Fruit fly (Drosophila melanogaster) whole organism, embryonic: ENCODE data around the gene Wdfy2.
A peak's percentile ranks its signal among the peaks of the same experiment; 100 is the strongest.

Experiments used
- BEAF-32 ChIP-seq: fragments of 200-800 bp; sonication (Bioruptor generic); optimal IDR thresholded peaks from 3 replicates; lab custom pipeline; 2017; ENCODE audit warnings: missing biosample characterization, missing genetic modification characterization, mild to moderate bottlenecking, moderate library complexity, missing genetic modification reagents
- CG10565 ChIP-seq: fragments of 200-800 bp; sonication (Bioruptor generic); optimal IDR thresholded peaks from 3 replicates; lab custom pipeline; 2016; ENCODE audit warnings: missing biosample characterization, mild to moderate bottlenecking, missing genetic modification characterization
- CG10979 ChIP-seq: fragments of 200-800 bp; sonication (Bioruptor generic); optimal IDR thresholded peaks from 2 replicates; lab custom pipeline; 2018; ENCODE audit warnings: missing biosample characterization, mild to moderate bottlenecking, missing genetic modification characterization, moderate library complexity
- CG11456 ChIP-seq: fragments of 200-800 bp; sonication (Bioruptor generic); IDR thresholded peaks from 3 replicates; pipeline ENCODE4 v1.3.6; 2022; ENCODE audit warnings: missing biosample characterization, missing genetic modification characterization
- CG11560 ChIP-seq: fragments of 200-800 bp; sonication (Bioruptor generic); IDR thresholded peaks from 3 replicates; pipeline ENCODE4 v1.3.6; 2022; ENCODE audit warnings: missing biosample characterization, missing genetic modification characterization
- CG12071 ChIP-seq: fragments of 200-800 bp; sonication (Bioruptor generic); optimal IDR thresholded peaks from 3 replicates; lab custom pipeline; 2018; ENCODE audit warnings: missing biosample characterization, mild to moderate bottlenecking, missing genetic modification characterization
- CG14667 ChIP-seq: fragments of 200-800 bp; sonication (Bioruptor generic); IDR thresholded peaks from 2 replicates; pipeline ENCODE4 v1.3.6; 2022; ENCODE audit warnings: missing biosample characterization, missing genetic modification characterization
- CG15601 ChIP-seq: fragments of 200-800 bp; sonication (Bioruptor generic); optimal IDR thresholded peaks from 3 replicates; lab custom pipeline; 2019; ENCODE audit warnings: missing biosample characterization, mild to moderate bottlenecking, missing genetic modification characterization, moderate library complexity
- CG17328 ChIP-seq: fragments of 200-800 bp; sonication (Bioruptor generic); IDR thresholded peaks from 2 replicates; pipeline ENCODE4 v1.3.6; 2022; ENCODE audit warnings: missing biosample characterization, missing genetic modification characterization
- CG17829 ChIP-seq: fragments of 200-800 bp; optimal IDR thresholded peaks from 2 replicates; lab custom pipeline; 2019; ENCODE audit warnings: missing biosample characterization, mild to moderate bottlenecking, missing genetic modification characterization, moderate library complexity
- CG18262 ChIP-seq: fragments of 200-800 bp; optimal IDR thresholded peaks from 3 replicates; lab custom pipeline; 2019; ENCODE audit warnings: missing biosample characterization, mild to moderate bottlenecking, missing genetic modification characterization, moderate library complexity
- CG2678 ChIP-seq: fragments of 200-800 bp; sonication (Bioruptor generic); optimal IDR thresholded peaks from 3 replicates; lab custom pipeline; 2019; ENCODE audit warnings: missing biosample characterization, mild to moderate bottlenecking, missing genetic modification characterization, moderate library complexity
- CG31441 ChIP-seq: fragments of 200-800 bp; sonication (Bioruptor generic); IDR thresholded peaks from 2 replicates; pipeline ENCODE4 v1.3.6; 2022; ENCODE audit warnings: missing biosample characterization, missing genetic modification characterization
- CG3163 ChIP-seq: fragments of 200-800 bp; sonication (Bioruptor generic); optimal IDR thresholded peaks from 3 replicates; lab custom pipeline; 2016; ENCODE audit warnings: missing biosample characterization, missing genetic modification characterization
- CG34422 ChIP-seq: fragments of 200-800 bp; sonication (Bioruptor generic); IDR thresholded peaks from 3 replicates; pipeline ENCODE4 v1.3.6; 2022; ENCODE audit warnings: missing biosample characterization, missing genetic modification characterization
- CG4617 ChIP-seq: fragments of 200-800 bp; sonication (Bioruptor generic); optimal IDR thresholded peaks from 3 replicates; lab custom pipeline; 2016; ENCODE audit warnings: missing biosample characterization, missing genetic modification characterization, borderline replicate concordance
- CG4730 ChIP-seq: fragments of 200-800 bp; sonication (Bioruptor generic); IDR thresholded peaks from 2 replicates; pipeline ENCODE4 v1.3.6; 2022; ENCODE audit warnings: missing biosample characterization, missing genetic modification characterization
- CG7357 ChIP-seq: fragments of 200-800 bp; sonication (Bioruptor generic); IDR thresholded peaks from 3 replicates; pipeline ENCODE4 v1.3.6; 2022; ENCODE audit warnings: missing biosample characterization, missing genetic modification characterization
- CG8281 ChIP-seq: fragments of 200-800 bp; sonication (Bioruptor generic); optimal IDR thresholded peaks from 2 replicates; lab custom pipeline; 2018; ENCODE audit warnings: missing biosample characterization, mild to moderate bottlenecking, missing genetic modification characterization, moderate library complexity
- CG9817 ChIP-seq: fragments of 200-800 bp; sonication (Bioruptor generic); optimal IDR thresholded peaks from 2 replicates; lab custom pipeline; 2018; ENCODE audit warnings: missing biosample characterization, mild to moderate bottlenecking, missing genetic modification characterization, moderate library complexity
- Camta ChIP-seq: fragments of 200-800 bp; sonication (Bioruptor generic); optimal IDR thresholded peaks from 2 replicates; lab custom pipeline; 2016; ENCODE audit warnings: missing biosample characterization, missing genetic modification characterization
- Dip2 ChIP-seq: fragments of 200-800 bp; sonication (Bioruptor generic); IDR thresholded peaks from 2 replicates; pipeline ENCODE4 v1.3.6; 2022; ENCODE audit warnings: missing biosample characterization, missing genetic modification characterization
- Dip3 ChIP-seq: fragments of 200-800 bp; sonication (Bioruptor generic); optimal IDR thresholded peaks from 3 replicates; lab custom pipeline; 2016; ENCODE audit warnings: missing biosample characterization, missing genetic modification characterization
- Elba2 ChIP-seq: fragments of 200-800 bp; sonication (Bioruptor generic); optimal IDR thresholded peaks from 3 replicates; lab custom pipeline; 2016; ENCODE audit warnings: missing biosample characterization, missing genetic modification characterization
- Ets97D ChIP-seq: fragments of 200-800 bp; sonication (Bioruptor generic); optimal IDR thresholded peaks from 3 replicates; lab custom pipeline; 2016; ENCODE audit warnings: missing biosample characterization, missing genetic modification characterization
- Gug ChIP-seq: fragments of 200-800 bp; sonication (Bioruptor generic); IDR thresholded peaks from 4 replicates; pipeline ENCODE4 v1.3.6; 2022; ENCODE audit warnings: missing biosample characterization, missing genetic modification characterization
- Hr78 ChIP-seq, 2 experiments: fragments of 200-800 bp in 1 of 2; fragments of >200 bp in 1 of 2; sonication (Bioruptor generic) in 1 of 2; optimal IDR thresholded peaks; 2 replicates each; lab custom pipeline; 2017 to 2019; ENCODE audit warnings: missing biosample characterization in 2 of 2, missing genetic modification characterization in 2 of 2, mild to moderate bottlenecking in 1 of 2, moderate library complexity in 1 of 2
- MESR4 ChIP-seq: fragments of 200-800 bp; sonication (Bioruptor generic); optimal IDR thresholded peaks from 2 replicates; lab custom pipeline; 2018; ENCODE audit warnings: missing biosample characterization, mild to moderate bottlenecking, missing genetic modification characterization, moderate library complexity
- Max ChIP-seq: fragments of 200-800 bp; sonication (Bioruptor generic); optimal IDR thresholded peaks from 2 replicates; lab custom pipeline; 2016; ENCODE audit warnings: missing biosample characterization, mild to moderate bottlenecking, missing genetic modification characterization
- NFAT ChIP-seq: fragments of 200-800 bp; sonication (Bioruptor generic); IDR thresholded peaks from 2 replicates; pipeline ENCODE4 v1.3.6; 2022; ENCODE audit warnings: missing biosample characterization, missing genetic modification characterization
- Nf-YC ChIP-seq: fragments of 200-800 bp; optimal IDR thresholded peaks from 3 replicates; lab custom pipeline; 2019; ENCODE audit warnings: missing biosample characterization, mild to moderate bottlenecking, missing genetic modification characterization, moderate library complexity
- Poxn ChIP-seq: fragments of 200-800 bp; sonication (Bioruptor generic); IDR thresholded peaks from 2 replicates; pipeline ENCODE4 v1.3.6; 2022; ENCODE audit warnings: missing biosample characterization, missing genetic modification characterization
- Six4 ChIP-seq: fragments of 200-800 bp; sonication (Bioruptor generic); optimal IDR thresholded peaks from 2 replicates; lab custom pipeline; 2016; ENCODE audit warnings: missing biosample characterization, missing genetic modification characterization
- ab ChIP-seq: fragments of 200-800 bp; sonication (Bioruptor generic); optimal IDR thresholded peaks from 2 replicates; lab custom pipeline; 2016; ENCODE audit warnings: missing biosample characterization, missing genetic modification characterization
- cg ChIP-seq: fragments of 200-800 bp; sonication (Bioruptor generic); optimal IDR thresholded peaks from 3 replicates; lab custom pipeline; 2019; ENCODE audit warnings: missing biosample characterization, mild to moderate bottlenecking, missing genetic modification characterization, moderate library complexity
- en ChIP-seq: fragments of 200-800 bp; sonication (Bioruptor generic); optimal IDR thresholded peaks from 2 replicates; lab custom pipeline; 2016; ENCODE audit warnings: missing biosample characterization, missing genetic modification characterization
- eve ChIP-seq, 2 experiments: fragments of >200 bp; optimal IDR thresholded peaks; 2 replicates each; lab custom pipeline; 2017; ENCODE audit warnings: missing biosample characterization in 2 of 2, missing genetic modification characterization in 2 of 2
- grn ChIP-seq: fragments of 200-800 bp; sonication (Bioruptor generic); optimal IDR thresholded peaks from 3 replicates; lab custom pipeline; 2017; ENCODE audit warnings: missing biosample characterization, missing genetic modification characterization
- h ChIP-seq: fragments of >200 bp; optimal IDR thresholded peaks from 2 replicates; lab custom pipeline; 2017
- hbn ChIP-seq: fragments of 200-800 bp; sonication (Bioruptor generic); IDR thresholded peaks from 2 replicates; pipeline ENCODE4 v1.3.6; 2022; ENCODE audit warnings: missing biosample characterization, missing genetic modification characterization; ENCODE audit not compliant: partially characterized antibody
- ind ChIP-seq: fragments of 200-800 bp; sonication (Bioruptor generic); optimal IDR thresholded peaks from 3 replicates; lab custom pipeline; 2016; ENCODE audit warnings: missing biosample characterization, missing genetic modification characterization
- kah ChIP-seq: fragments of 200-800 bp; sonication (Bioruptor generic); optimal IDR thresholded peaks from 2 replicates; lab custom pipeline; 2018; ENCODE audit warnings: missing biosample characterization, mild to moderate bottlenecking, missing genetic modification characterization
- kay ChIP-seq: fragments of 200-800 bp; sonication (Bioruptor generic); optimal IDR thresholded peaks from 2 replicates; lab custom pipeline; 2016; ENCODE audit warnings: missing biosample characterization, missing genetic modification characterization
- lola ChIP-seq, 3 experiments: fragments of >200 bp in 2 of 3; fragments of 200-800 bp in 1 of 3; sonication (Bioruptor generic) in 1 of 3; optimal IDR thresholded peaks; 2 replicates each; lab custom pipeline; 2017 to 2019; ENCODE audit warnings: missing biosample characterization in 3 of 3, missing genetic modification characterization in 3 of 3, mild to moderate bottlenecking in 1 of 3, moderate library complexity in 1 of 3
- oc ChIP-seq: fragments of 200-800 bp; sonication (Bioruptor generic); optimal IDR thresholded peaks from 2 replicates; lab custom pipeline; 2018; ENCODE audit warnings: missing biosample characterization, mild to moderate bottlenecking, missing genetic modification characterization, moderate library complexity
- row ChIP-seq: fragments of 200-800 bp; sonication (Bioruptor generic); IDR thresholded peaks from 3 replicates; pipeline ENCODE4 v1.3.6; 2022; ENCODE audit warnings: missing biosample characterization, missing genetic modification characterization
- scrt ChIP-seq: fragments of 200-800 bp; sonication (Bioruptor generic); optimal IDR thresholded peaks from 2 replicates; lab custom pipeline; 2018; ENCODE audit warnings: missing biosample characterization, mild to moderate bottlenecking, missing genetic modification characterization, moderate library complexity
- shn ChIP-seq: fragments of 200-800 bp; sonication (Bioruptor generic); optimal IDR thresholded peaks from 3 replicates; lab custom pipeline; 2016; ENCODE audit warnings: missing biosample characterization, missing genetic modification characterization
- slbo ChIP-seq: fragments of 200-800 bp; sonication (Bioruptor generic); IDR thresholded peaks from 2 replicates; pipeline ENCODE4 v1.3.6; 2022; ENCODE audit warnings: missing biosample characterization, missing genetic modification characterization
- trem ChIP-seq: fragments of 200-800 bp; optimal IDR thresholded peaks from 3 replicates; lab custom pipeline; 2019; ENCODE audit warnings: missing biosample characterization, mild to moderate bottlenecking, missing genetic modification characterization, moderate library complexity
- vvl ChIP-seq: fragments of 200-800 bp; sonication (Bioruptor generic); IDR thresholded peaks from 2 replicates; pipeline ENCODE4 v1.3.6; 2022; ENCODE audit warnings: missing biosample characterization, missing genetic modification characterization

The Wdfy2 gene

dm6 chr2L:10381890-10382450, 41.1 kb upstream of the Wdfy2 start, which contains the start of gene CG5096 (continued):
- TF ChIP-seq Dip2 (GFP tag; lab: Robert Waterston, UW) (no peak), Ets97D (GFP tag; lab: Kevin White, UChicago) (peak; percentile 50), row (GFP tag; lab: Robert Waterston, UW) (peak; percentile 96), scrt (GFP tag; lab: Kevin White, UChicago) (peak; percentile 90), cg (GFP tag; lab: Kevin White, UChicago) (no peak), CG4617 (GFP tag; lab: Kevin White, UChicago) (peak; percentile 45), trem (tag; lab: Kevin White, UChicago) (peak; percentile 75), CG15601 (tag; lab: Kevin White, UChicago) (peak; percentile 83), CG34422 (GFP tag; lab: Robert Waterston, UW) (peak; percentile 91), CG11456 (GFP tag; lab: Robert Waterston, UW) (peak; percentile 87), CG12071 (GFP tag; lab: Kevin White, UChicago) (no peak), oc (tag; lab: Kevin White, UChicago) (no peak), h (lab: Kevin White, UChicago) (no peak), ind (GFP tag; lab: Kevin White, UChicago) (peak; percentile 85), CG7357 (GFP tag; lab: Robert Waterston, UW) (peak; percentile 75), ab (GFP tag; lab: Kevin White, UChicago) (no peak), eve (GFP tag; optimal IDR thresholded peaks at IDR 0.05; lab: Kevin White, UChicago) (peak in 1 of 2 experiments; percentile 78), CG17829 (peak; percentile 88), grn (peak; percentile 97), hbn (GFP tag; lab: Robert Waterston, UW) (no peak), CG10979 (tag; lab: Kevin White, UChicago) (peak; percentile 80), Six4 (GFP tag; lab: Kevin White, UChicago) (peak; percentile 68), en (GFP tag; lab: Kevin White, UChicago) (peak; percentile 72), lola (GFP tag; optimal IDR thresholded peaks at IDR 0.05; lab: Kevin White, UChicago) (peak in 1 of 3 experiments; percentile 58), CG14667 (no peak; the same call in 1 of the 2 replicates), vvl (peak; percentile 94), kah (GFP tag; lab: Kevin White, UChicago) (peak; percentile 67), CG2678 (tag; lab: Kevin White, UChicago) (peak; percentile 97), BEAF-32 (no peak), slbo (GFP tag; lab: Robert Waterston, UW) (peak; percentile 91), NFAT (GFP tag; lab: Robert Waterston, UW) (no peak; the same call in 1 of the 2 replicates), CG17328 (GFP tag; lab: Robert Waterston, UW) (peak; percentile 83), CG31441 (GFP tag; lab: Robert Waterston, UW) (peak; percentile 87), Elba2 (GFP tag; lab: Kevin White, UChicago) (no peak), MESR4 (GFP tag; lab: Kevin White, UChicago) (peak; percentile 26), CG9817 (peak; percentile 85), CG3163 (GFP tag; lab: Kevin White, UChicago) (peak; percentile 46), shn (GFP tag; lab: Kevin White, UChicago) (peak; percentile 18), CG10565 (GFP tag; lab: Kevin White, UChicago) (no peak), CG11560 (tag; lab: Robert Waterston, UW) (no peak), Hr78 (GFP tag; optimal IDR thresholded peaks at IDR 0.05; lab: Kevin White, UChicago) (no peak), kay (GFP tag; lab: Kevin White, UChicago) (peak; percentile 86), CG8281 (peak; percentile 72), Poxn (GFP tag; lab: Robert Waterston, UW) (peak; percentile 52; the same call in 1 of the 2 replicates), Max (peak; percentile 70), Gug (GFP tag; lab: Robert Waterston, UW) (no peak), CG4730 (GFP tag; lab: Robert Waterston, UW) (peak; percentile 80), Nf-YC (tag; lab: Kevin White, UChicago) (peak; percentile 69), Camta (GFP tag; lab: Kevin White, UChicago) (peak; percentile 78), Dip3 (GFP tag; lab: Kevin White, UChicago) (peak; percentile 87), CG18262 (peak; percentile 87)
